ENCODE assay signal across 1 fruit fly cellular context in genomic region chr2L:7949016-7949415, dm6.
TF ChIP-seq lines count a peak whose summit lies in the region.

No protein-coding gene starts in this region.

TF ChIP-seq in whole organism, prepupa, 60 proteins besides CTCF, POLR2A, EP300 and RAD21 (continued from another document):
- TF ChIP-seq cyc (GFP tag; optimal IDR thresholded peaks at IDR 0.05; lab: Kevin White, UChicago) (no peak), salr (GFP tag; optimal IDR thresholded peaks at IDR 0.05; lab: Kevin White, UChicago) (peak in 1 of 2 experiments; percentile 65), acj6 (GFP tag; optimal IDR thresholded peaks at IDR 0.05; lab: Kevin White, UChicago) (peak; percentile 32), CG6276 (GFP tag; optimal IDR thresholded peaks at IDR 0.05; lab: Kevin White, UChicago) (peak; percentile 75), Gug (GFP tag; IDR thresholded peaks at IDR 0.05; lab: Robert Waterston, UW) (peak; percentile 60), Met (GFP tag; optimal IDR thresholded peaks at IDR 0.05; lab: Kevin White, UChicago) (no peak), CG11294 (GFP tag; IDR thresholded peaks at IDR 0.05; lab: Robert Waterston, UW) (peak; percentile 38; the same call in 1 of the 2 replicates), fd85E (GFP tag; optimal IDR thresholded peaks at IDR 0.05; lab: Kevin White, UChicago) (no peak), Sox102F (GFP tag; optimal IDR thresholded peaks at IDR 0.05; lab: Kevin White, UChicago) (no peak), CG32006 (GFP tag; optimal IDR thresholded peaks at IDR 0.05; lab: Kevin White, UChicago) (peak; percentile 86), Ets96B (tag; optimal IDR thresholded peaks at IDR 0.05; lab: Kevin White, UChicago) (no peak), lz (GFP tag; optimal IDR thresholded peaks at IDR 0.05; lab: Kevin White, UChicago) (no peak), Hr39 (GFP tag; optimal IDR thresholded peaks at IDR 0.05; lab: Kevin White, UChicago) (no peak), CG15336 (GFP tag; IDR thresholded peaks at IDR 0.05; lab: Robert Waterston, UW) (peak; percentile 76), CG4318 (GFP tag; optimal IDR thresholded peaks at IDR 0.05; lab: Kevin White, UChicago) (peak; percentile 71)
TF ChIP-seq in whole organism, prepupa: peak in this region for 23.
